Fruit fly (Drosophila melanogaster): ENCODE data around the gene poe.

poe gene

dm6 chr2L:8080645-8081044 is 9.2 kb upstream of the poe start (continued):
- no peak for TF ChIP-seq oc (tag; optimal IDR thresholded peaks at IDR 0.05)
- no peak for TF ChIP-seq CG10321 (GFP tag; IDR thresholded peaks at IDR 0.05)
- no peak for TF ChIP-seq slou (GFP tag; optimal IDR thresholded peaks at IDR 0.05)
- no peak for TF ChIP-seq CG4424 (GFP tag; optimal IDR thresholded peaks at IDR 0.05)
- TF ChIP-seq CG11560 (tag; IDR thresholded peaks at IDR 0.05) = no peak
- TF ChIP-seq CG8944 (GFP tag; optimal IDR thresholded peaks at IDR 0.05) = no peak
- no peak for TF ChIP-seq Aef1 (GFP tag; IDR thresholded peaks at IDR 0.05)
- no peak for TF ChIP-seq H2.0 (GFP tag; IDR thresholded peaks at IDR 0.05)
- TF ChIP-seq CG6683 (GFP tag; optimal IDR thresholded peaks at IDR 0.05) = no peak
- TF ChIP-seq gem (tag; optimal IDR thresholded peaks at IDR 0.05) = peak; percentile 76
- no peak for TF ChIP-seq CG7357 (GFP tag; IDR thresholded peaks at IDR 0.05)
- no peak for TF ChIP-seq amos (GFP tag; IDR thresholded peaks at IDR 0.05; ENCODE audit: partially characterized antibody)
- no peak for TF ChIP-seq eyg (GFP tag; optimal IDR thresholded peaks at IDR 0.05)
- no peak for TF ChIP-seq Med (GFP tag)
- TF ChIP-seq CG15011 (GFP tag; optimal IDR thresholded peaks at IDR 0.05) = no peak
- TF ChIP-seq CG4730 (GFP tag; IDR thresholded peaks at IDR 0.05) = no peak
- TF ChIP-seq CG10462 (GFP tag; optimal IDR thresholded peaks at IDR 0.05) = peak; percentile 12
- no peak for TF ChIP-seq CG9817 (tag; optimal IDR thresholded peaks at IDR 0.05)
- TF ChIP-seq BEAF-32 (GFP tag; optimal IDR thresholded peaks at IDR 0.05) = no peak
- no peak for TF ChIP-seq CG17612 (GFP tag; IDR thresholded peaks at IDR 0.05)
- TF ChIP-seq CG32532 (GFP tag; IDR thresholded peaks at IDR 0.05) = no peak
- TF ChIP-seq tgo (GFP tag; IDR thresholded peaks at IDR 0.05) = no peak
- no peak for TF ChIP-seq p53 (GFP tag; optimal IDR thresholded peaks at IDR 0.05)
- peak; percentile 21 for TF ChIP-seq nmo (GFP tag; optimal IDR thresholded peaks at IDR 0.05)
- TF ChIP-seq ssp (GFP tag; IDR thresholded peaks at IDR 0.05) = no peak
- no peak for TF ChIP-seq rib (GFP tag; IDR thresholded peaks at IDR 0.05)
- no peak for TF ChIP-seq Dfd (GFP tag; optimal IDR thresholded peaks at IDR 0.05)
- TF ChIP-seq CG14710 (tag; optimal IDR thresholded peaks at IDR 0.05) = peak; percentile 31
- TF ChIP-seq CG4282 (GFP tag; optimal IDR thresholded peaks at IDR 0.05) = no peak
- no peak for TF ChIP-seq Awh (GFP tag; IDR thresholded peaks at IDR 0.05)
- no peak for TF ChIP-seq CG17912 (GFP tag; optimal IDR thresholded peaks at IDR 0.05)
- TF ChIP-seq CG1647 (GFP tag; optimal IDR thresholded peaks at IDR 0.05) = no peak
- TF ChIP-seq so (GFP tag; IDR thresholded peaks at IDR 0.05) = no peak
- TF ChIP-seq CG3407 (GFP tag; optimal IDR thresholded peaks at IDR 0.05) = peak; percentile 43
- no peak for TF ChIP-seq Mad (GFP tag; optimal IDR thresholded peaks at IDR 0.05)
- no peak for TF ChIP-seq E2f2 (GFP tag; IDR thresholded peaks at IDR 0.05)
- TF ChIP-seq CG10959 (GFP tag; IDR thresholded peaks at IDR 0.05) = no peak
- TF ChIP-seq bcd (GFP tag; optimal IDR thresholded peaks at IDR 0.05) = no peak
- no peak for TF ChIP-seq Vsx1 (GFP tag; optimal IDR thresholded peaks at IDR 0.05)
- TF ChIP-seq Lim3 (GFP tag; IDR thresholded peaks at IDR 0.05) = no peak
- TF ChIP-seq ham (GFP tag; IDR thresholded peaks at IDR 0.05) = no peak
- no peak for TF ChIP-seq zf30C (GFP tag; optimal IDR thresholded peaks at IDR 0.05)
- TF ChIP-seq repo (GFP tag; optimal IDR thresholded peaks at IDR 0.05) = no peak
- no peak for TF ChIP-seq CG8281 (tag; optimal IDR thresholded peaks at IDR 0.05)
- TF ChIP-seq lmd (GFP tag; IDR thresholded peaks at IDR 0.05) = no peak
- no peak for TF ChIP-seq cato (GFP tag; optimal IDR thresholded peaks at IDR 0.05; ENCODE audit: borderline replicate concordance)
- no peak for TF ChIP-seq sqz (GFP tag; optimal IDR thresholded peaks at IDR 0.05)
- no peak for TF ChIP-seq CG34376 (GFP tag; optimal IDR thresholded peaks at IDR 0.05)
- TF ChIP-seq sc (optimal IDR thresholded peaks at IDR 0.05) = no peak
- peak; percentile 32 for TF ChIP-seq sc (GFP tag; optimal IDR thresholded peaks at IDR 0.05)
- TF ChIP-seq CG4360 (GFP tag; IDR thresholded peaks at IDR 0.05) = no peak
- TF ChIP-seq D19A (tag; optimal IDR thresholded peaks at IDR 0.05) = peak; percentile 59
- no peak for TF ChIP-seq sna (GFP tag; IDR thresholded peaks at IDR 0.05; ENCODE audit: partially characterized antibody)
